Fruit fly (Drosophila melanogaster) whole organism, prepupa: ENCODE results near the gene Mi-2.

ENCODE experiments used
- CG10631 ChIP-seq: fragments of 200-800 bp; sonication (Bioruptor generic); optimal IDR thresholded peaks from 2 replicates; lab custom pipeline; 2016; ENCODE audit warnings: missing biosample characterization, missing genetic modification characterization
- CG11762 ChIP-seq: fragments of 200-800 bp; sonication (Bioruptor generic); optimal IDR thresholded peaks from 3 replicates; lab custom pipeline; 2016; ENCODE audit warnings: missing biosample characterization, missing genetic modification characterization; ENCODE audit not compliant: insufficient read depth
- CG15336 ChIP-seq: fragments of 200-800 bp; sonication (Bioruptor generic); IDR thresholded peaks from 2 replicates; pipeline ENCODE4 v1.3.6; 2022; ENCODE audit warnings: missing biosample characterization, missing genetic modification characterization
- CG1621 ChIP-seq: fragments of 200-800 bp; sonication (Bioruptor generic); optimal IDR thresholded peaks from 3 replicates; lab custom pipeline; 2018; ENCODE audit warnings: missing biosample characterization, mild to moderate bottlenecking, missing genetic modification characterization
- CG4318 ChIP-seq: fragments of 200-800 bp; sonication (Bioruptor generic); optimal IDR thresholded peaks from 3 replicates; lab custom pipeline; 2017; ENCODE audit warnings: missing biosample characterization, mild to moderate bottlenecking, missing genetic modification characterization
- CG6792 ChIP-seq: fragments of 200-800 bp; sonication (Bioruptor generic); optimal IDR thresholded peaks from 3 replicates; lab custom pipeline; 2016; ENCODE audit warnings: missing biosample characterization, missing genetic modification characterization
- CG8319 ChIP-seq: fragments of 200-800 bp; sonication (Bioruptor generic); optimal IDR thresholded peaks from 3 replicates; lab custom pipeline; 2016; ENCODE audit warnings: missing biosample characterization, missing genetic modification characterization
- CG8632 ChIP-seq: fragments of 200-800 bp; sonication (Bioruptor generic); optimal IDR thresholded peaks from 3 replicates; lab custom pipeline; 2016; ENCODE audit warnings: missing biosample characterization, missing genetic modification characterization
- Eip78C ChIP-seq: fragments of 200-800 bp; sonication (Bioruptor generic); peaks from one replicate; lab custom pipeline; 2016; ENCODE audit warnings: missing biosample characterization, missing genetic modification characterization
- Ets96B ChIP-seq: fragments of 200-800 bp; optimal IDR thresholded peaks from 2 replicates; lab custom pipeline; 2019; ENCODE audit warnings: missing biosample characterization, mild to moderate bottlenecking, missing genetic modification characterization, moderate library complexity
- Gug ChIP-seq: fragments of 200-800 bp; sonication (Bioruptor generic); IDR thresholded peaks from 2 replicates; pipeline ENCODE4 v1.3.6; 2022; ENCODE audit warnings: missing biosample characterization, missing genetic modification characterization
- Hr38 ChIP-seq: sonication (Bioruptor generic); optimal IDR thresholded peaks from 2 replicates; lab custom pipeline; 2016; ENCODE audit warnings: missing biosample characterization, missing genetic modification characterization
- Hr39 ChIP-seq: fragments of 200-800 bp; sonication (Bioruptor generic); optimal IDR thresholded peaks from 2 replicates; lab custom pipeline; 2016; ENCODE audit warnings: missing biosample characterization, missing genetic modification characterization
- Lpt ChIP-seq: fragments of 200-800 bp; sonication (Bioruptor generic); optimal IDR thresholded peaks from 3 replicates; lab custom pipeline; 2016; ENCODE audit warnings: missing biosample characterization, missing genetic modification characterization
- OdsH ChIP-seq: fragments of 200-800 bp; sonication (Bioruptor generic); optimal IDR thresholded peaks from 3 replicates; lab custom pipeline; 2016; ENCODE audit warnings: missing biosample characterization, missing genetic modification characterization
- Smox ChIP-seq: fragments of 200-800 bp; sonication (Bioruptor generic); optimal IDR thresholded peaks from 3 replicates; lab custom pipeline; 2016; ENCODE audit warnings: missing biosample characterization, missing genetic modification characterization
- Sox102F ChIP-seq: fragments of 200-800 bp; sonication (Bioruptor generic); optimal IDR thresholded peaks from 2 replicates; lab custom pipeline; 2016; ENCODE audit warnings: missing biosample characterization, mild to moderate bottlenecking, missing genetic modification characterization
- Sox14 ChIP-seq: fragments of 200-800 bp; sonication (Bioruptor generic); optimal IDR thresholded peaks from 3 replicates; lab custom pipeline; 2016; ENCODE audit warnings: missing biosample characterization, missing genetic modification characterization
- achi ChIP-seq: fragments of 200-800 bp; sonication (Bioruptor generic); optimal IDR thresholded peaks from 3 replicates; lab custom pipeline; 2016; ENCODE audit warnings: missing biosample characterization, missing genetic modification characterization
- cyc ChIP-seq: fragments of 200-800 bp; sonication (Bioruptor generic); optimal IDR thresholded peaks from 3 replicates; lab custom pipeline; 2016; ENCODE audit warnings: missing biosample characterization, missing genetic modification characterization
- dac ChIP-seq: fragments of 200-800 bp; sonication (Bioruptor generic); optimal IDR thresholded peaks from 2 replicates; lab custom pipeline; 2017; ENCODE audit warnings: missing biosample characterization, mild to moderate bottlenecking, missing genetic modification characterization
- eg ChIP-seq: fragments of 200-800 bp; sonication (Bioruptor generic); IDR thresholded peaks from 3 replicates; pipeline ENCODE4 v1.3.6; 2022; ENCODE audit warnings: missing biosample characterization, missing genetic modification characterization
- esn ChIP-seq: fragments of 200-800 bp; sonication (Bioruptor generic); optimal IDR thresholded peaks from 2 replicates; lab custom pipeline; 2016; ENCODE audit warnings: missing biosample characterization, mild to moderate bottlenecking, missing genetic modification characterization, moderate library complexity
- fkh ChIP-seq: fragments of 200-800 bp; sonication (Bioruptor generic); optimal IDR thresholded peaks from 3 replicates; lab custom pipeline; 2017; ENCODE audit warnings: missing biosample characterization, mild to moderate bottlenecking, missing genetic modification characterization, moderate library complexity
- lz ChIP-seq: fragments of 200-800 bp; sonication (Bioruptor generic); optimal IDR thresholded peaks from 3 replicates; lab custom pipeline; 2016; ENCODE audit warnings: missing biosample characterization, missing genetic modification characterization
- pdm3 ChIP-seq: fragments of 200-800 bp; sonication (Bioruptor generic); optimal IDR thresholded peaks from 3 replicates; lab custom pipeline; 2016; ENCODE audit warnings: missing biosample characterization, missing genetic modification characterization
- spab ChIP-seq: fragments of 200-800 bp; sonication (Bioruptor generic); optimal IDR thresholded peaks from 2 replicates; lab custom pipeline; 2017; ENCODE audit warnings: missing biosample characterization, mild to moderate bottlenecking, missing genetic modification characterization, missing genetic modification reagents
- ss ChIP-seq, 2 experiments: fragments of 200-800 bp; sonication (Bioruptor generic); optimal IDR thresholded peaks; 2 replicates in 1 of 2; 3 replicates in 1 of 2; lab custom pipeline; 2017 to 2018; ENCODE audit warnings: mild to moderate bottlenecking in 2 of 2, missing biosample characterization in 2 of 2, missing genetic modification characterization in 2 of 2, moderate library complexity in 1 of 2
- svp ChIP-seq: fragments of 200-800 bp; sonication (Bioruptor generic); peaks from one replicate; lab custom pipeline; 2016; ENCODE audit warnings: missing biosample characterization, missing genetic modification characterization
- vri ChIP-seq: fragments of 200-800 bp; sonication (Bioruptor generic); optimal IDR thresholded peaks from 3 replicates; lab custom pipeline; 2016; ENCODE audit warnings: missing biosample characterization, mild to moderate bottlenecking, missing genetic modification characterization

The Mi-2 gene

dm6 chr3L:19869698-19870097, 40.3 kb downstream of the Mi-2 start (continued):
- TF ChIP-seq eg (GFP tag; lab: Robert Waterston, UW) (0 out of 3 replicates have a peak, but pooled peaks have one; percentile 32), Smox (no peak), Hr38 (GFP tag; lab: Kevin White, UChicago) (no peak), CG4318 (GFP tag; lab: Kevin White, UChicago) (no peak), Ets96B (tag; lab: Kevin White, UChicago) (no peak), dac (GFP tag; lab: Kevin White, UChicago) (no peak), Sox14 (GFP tag; lab: Kevin White, UChicago) (peak; percentile 41)

DNA sequence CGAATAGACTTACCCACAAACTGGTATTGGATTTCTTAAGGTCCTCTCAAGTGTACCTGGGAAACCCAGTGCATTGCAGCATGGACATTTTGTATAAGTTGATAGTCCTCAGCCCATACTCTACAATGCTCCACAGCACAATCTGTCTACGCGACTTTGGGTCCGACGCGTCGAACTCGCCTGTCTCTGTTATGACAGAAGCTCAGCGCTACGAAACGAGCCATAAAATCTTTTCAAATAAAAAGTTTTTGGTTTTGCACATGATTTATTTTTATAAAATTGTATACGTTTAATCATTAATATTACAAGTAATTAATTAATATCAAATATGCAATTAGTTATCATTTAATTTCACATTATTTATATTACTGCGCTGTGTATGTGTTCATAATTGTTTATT, 42.8 kb downstream of the Mi-2 start:
- TF ChIP-seq svp (GFP tag; lab: Kevin White, UChicago), result peak; percentile 58
- no peak for TF ChIP-seq CG1621
- TF ChIP-seq, all 60 proteins: peak for 1

dm6 chr3L:19861215-19861614, 48.8 kb downstream of the Mi-2 start:
- TF ChIP-seq OdsH (GFP tag; lab: Kevin White, UChicago) (no peak), CG1621 (no peak), spab (GFP tag; lab: Kevin White, UChicago) (no peak), pdm3 (GFP tag; lab: Kevin White, UChicago) (no peak), CG8319 (GFP tag; lab: Kevin White, UChicago) (no peak), CG11762 (GFP tag; lab: Kevin White, UChicago) (no peak), CG10631 (GFP tag; lab: Kevin White, UChicago) (no peak), eg (GFP tag; lab: Robert Waterston, UW) (no peak), achi (peak; percentile 15), Sox102F (no peak), Eip78C (GFP tag; lab: Kevin White, UChicago) (peak; percentile 49), CG8632 (GFP tag; lab: Kevin White, UChicago) (no peak), esn (GFP tag; lab: Kevin White, UChicago) (peak; percentile 12), fkh (GFP tag; lab: Kevin White, UChicago) (no peak), Hr39 (no peak)

DNA sequence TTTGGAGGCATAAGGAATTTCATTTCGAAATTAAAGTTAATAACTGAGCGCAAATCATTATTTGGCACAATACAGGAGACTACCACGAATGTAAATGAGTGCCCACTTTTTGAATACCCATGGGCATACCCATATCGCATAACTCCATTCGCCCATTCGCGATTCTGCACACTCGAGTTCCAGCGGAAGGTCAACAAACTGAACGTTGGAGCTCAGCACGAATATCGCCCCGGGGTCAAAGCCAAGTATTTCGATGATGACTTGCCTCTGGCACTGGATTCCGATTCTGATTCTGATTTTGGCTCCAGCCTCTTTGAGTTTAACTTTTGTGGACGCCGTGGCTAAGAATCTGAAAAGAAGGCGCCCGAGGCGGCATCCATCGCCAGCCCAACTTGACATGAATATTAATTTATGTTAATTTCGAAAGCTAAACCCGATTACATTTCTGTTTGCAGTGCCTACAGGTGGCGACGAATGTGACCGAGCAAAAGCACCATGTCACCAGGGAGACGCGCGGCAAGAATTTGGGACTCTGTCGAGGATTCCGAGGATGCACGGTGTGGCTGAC, 52.0 kb downstream of the Mi-2 start:
- TF ChIP-seq svp (GFP tag; lab: Kevin White, UChicago) (peak; percentile 84), Lpt (GFP tag; lab: Kevin White, UChicago) (no peak), cyc (GFP tag; lab: Kevin White, UChicago) (no peak)

DNA sequence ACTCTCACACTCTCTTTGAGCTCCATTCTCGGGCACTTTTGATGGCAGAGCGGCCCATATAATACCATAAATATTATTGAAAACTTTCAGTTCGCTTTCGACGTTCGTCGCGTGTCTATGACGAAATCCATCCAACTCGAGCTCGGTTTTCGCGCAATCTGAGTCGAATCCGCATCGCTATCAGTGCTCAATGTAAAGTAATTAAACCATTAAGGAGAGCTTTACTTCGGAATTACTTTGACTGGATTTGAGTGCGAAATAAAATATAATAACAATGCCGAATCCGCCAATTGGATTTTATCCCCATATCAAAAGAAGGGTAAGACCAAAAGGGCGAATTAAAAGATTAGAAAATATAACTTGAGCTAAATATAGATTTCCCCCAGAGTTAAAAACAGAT, 61.9 kb downstream of the Mi-2 start:
- TF ChIP-seq fkh (GFP tag; lab: Kevin White, UChicago) (no peak), CG15336 (GFP tag; lab: Robert Waterston, UW) (no peak), Eip78C (GFP tag; lab: Kevin White, UChicago) (peak; percentile 68)
- TF ChIP-seq, all 60 proteins: peak for 1

- TF ChIP-seq CG6792, result no peak
- no peak for TF ChIP-seq Gug (GFP tag; lab: Robert Waterston, UW)
- TF ChIP-seq Eip78C (GFP tag; lab: Kevin White, UChicago), result peak; percentile 14
- TF ChIP-seq fkh (GFP tag; lab: Kevin White, UChicago), result peak; percentile 87
- TF ChIP-seq Sox14 (GFP tag; lab: Kevin White, UChicago), result no peak
- no peak for TF ChIP-seq lz (GFP tag; lab: Kevin White, UChicago)
Measured at dm6 chr3L:19846960-19847359, 63.1 kb downstream of the Mi-2 start.

DNA sequence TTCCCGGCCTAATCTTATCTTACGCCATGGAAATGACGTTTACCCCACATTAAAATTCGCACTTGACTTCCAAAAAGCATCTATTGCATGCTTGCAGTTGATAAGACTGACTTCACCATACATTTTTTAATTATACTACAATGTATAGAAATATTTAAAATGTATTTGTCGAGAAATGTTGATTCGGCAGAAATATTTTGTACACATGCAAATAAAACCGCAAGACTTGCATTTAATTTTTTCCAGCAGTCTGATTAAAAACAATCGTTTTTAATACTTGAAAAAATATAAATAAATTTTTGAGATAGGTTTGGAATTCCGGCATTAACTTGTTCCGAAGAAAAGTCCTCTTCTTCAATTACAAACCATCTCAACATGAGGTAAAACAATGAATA, 64.1 kb downstream of the Mi-2 start:
- no peak for TF ChIP-seq Hr38 (GFP tag; lab: Kevin White, UChicago)
- peak; percentile 69 for TF ChIP-seq vri
- no peak for TF ChIP-seq ss (GFP tag; optimal IDR thresholded peaks at IDR 0.05; lab: Kevin White, UChicago)
